Worm (Caenorhabditis elegans): ENCODE measurements around the gene morc-1.

ce11 chrIII:5180588-5180987 lies 26.1 kb downstream of the morc-1 start:
- no peak for TF ChIP-seq nhr-12 (tag; optimal IDR thresholded peaks at IDR 0.05)
- no peak for TF ChIP-seq aly-2 (tag; optimal IDR thresholded peaks at IDR 0.05)
- TF ChIP-seq snpc-4 (tag; optimal IDR thresholded peaks at IDR 0.05): no peak
- no peak for TF ChIP-seq ceh-90 (tag; optimal IDR thresholded peaks at IDR 0.05)
- no peak for TF ChIP-seq sptf-1 (tag; optimal IDR thresholded peaks at IDR 0.05)
- TF ChIP-seq rnt-1 (tag; optimal IDR thresholded peaks at IDR 0.05): no peak
- TF ChIP-seq mep-1 (tag; optimal IDR thresholded peaks at IDR 0.05): no peak
- TF ChIP-seq ceh-82 (tag; optimal IDR thresholded peaks at IDR 0.05): no peak
- TF ChIP-seq nhr-85 (tag): no peak
- TF ChIP-seq ztf-11 (tag; optimal IDR thresholded peaks at IDR 0.05): no peak
- no peak for TF ChIP-seq lin-13 (GFP tag; optimal IDR thresholded peaks at IDR 0.05)
- no peak for TF ChIP-seq tlp-1 (tag; optimal IDR thresholded peaks at IDR 0.05)
